Worm (Caenorhabditis elegans) whole organism, L2 larva: ENCODE data around the gene hlh-4.
A peak's percentile ranks its signal among the peaks of the same experiment; 100 is the strongest.

Experiments
- C34F6.9 ChIP-seq: fragments of 150-350 bp; optimal IDR thresholded peaks from 2 replicates; lab custom pipeline; 2014; ENCODE audit warnings: missing biosample characterization, missing genetic modification characterization
- F13H6.1 ChIP-seq: sonication (generic microtip); optimal IDR thresholded peaks from 2 replicates; lab custom pipeline; 2016; ENCODE audit warnings: missing genetic modification characterization, missing compliant biosample characterization
- R02D3.7 ChIP-seq: fragments of 150-350 bp; optimal IDR thresholded peaks from 2 replicates; lab custom pipeline; 2014; ENCODE audit warnings: missing biosample characterization, missing genetic modification characterization
- Y55F3AM.14 ChIP-seq: fragments of 200-800 bp; sonication (Bioruptor generic); optimal IDR thresholded peaks from 2 replicates; lab custom pipeline; 2018; ENCODE audit warnings: mild to moderate bottlenecking, missing genetic modification characterization, missing compliant biosample characterization
- alr-1 ChIP-seq: fragments of 150-350 bp; optimal IDR thresholded peaks from 2 replicates; lab custom pipeline; 2014; ENCODE audit warnings: missing biosample characterization, missing genetic modification characterization
- aly-2 ChIP-seq: fragments of 150-350 bp; optimal IDR thresholded peaks from 2 replicates; lab custom pipeline; 2014; ENCODE audit warnings: missing biosample characterization, missing genetic modification characterization
- ama-1 ChIP-seq: fragments of 150-350 bp; optimal IDR thresholded peaks from 2 replicates; lab custom pipeline; 2018; ENCODE audit warnings: inconsistent platforms
- ceh-16 ChIP-seq: fragments of 150-350 bp; optimal IDR thresholded peaks from 2 replicates; lab custom pipeline; 2014; ENCODE audit warnings: missing biosample characterization, missing genetic modification characterization
- ceh-82 ChIP-seq: fragments of 150-350 bp; optimal IDR thresholded peaks from 2 replicates; lab custom pipeline; 2014; ENCODE audit warnings: missing biosample characterization, missing genetic modification characterization
- crh-2 ChIP-seq: sonication (generic microtip); optimal IDR thresholded peaks from 2 replicates; lab custom pipeline; 2017; ENCODE audit warnings: missing biosample characterization, missing genetic modification characterization
- dmd-4 ChIP-seq: sonication (generic microtip); optimal IDR thresholded peaks from 2 replicates; lab custom pipeline; 2017; ENCODE audit warnings: missing biosample characterization, missing genetic modification characterization
- elt-1 ChIP-seq: fragments of 150-350 bp; optimal IDR thresholded peaks from 2 replicates; lab custom pipeline; 2014; ENCODE audit warnings: missing biosample characterization, missing genetic modification characterization
- fos-1 ChIP-seq: fragments of 150-350 bp; optimal IDR thresholded peaks from 2 replicates; lab custom pipeline; 2014; ENCODE audit warnings: missing biosample characterization, missing genetic modification characterization
- gmeb-1 ChIP-seq: fragments of 150-350 bp; optimal IDR thresholded peaks from 2 replicates; lab custom pipeline; 2014; ENCODE audit warnings: missing biosample characterization, missing genetic modification characterization
- lin-11 ChIP-seq: fragments of 150-350 bp; sonication (generic microtip); optimal IDR thresholded peaks from 2 replicates; lab custom pipeline; 2014; ENCODE audit warnings: missing biosample characterization, missing genetic modification characterization, inconsistent platforms, mixed read lengths
- lin-13 ChIP-seq: fragments of 150-350 bp; optimal IDR thresholded peaks from 2 replicates; lab custom pipeline; 2014; ENCODE audit warnings: missing biosample characterization, missing genetic modification reagents, missing genetic modification characterization
- lin-39 ChIP-seq: fragments of 150-350 bp; optimal IDR thresholded peaks from 2 replicates; lab custom pipeline; 2014; ENCODE audit warnings: missing biosample characterization, missing genetic modification reagents, missing genetic modification characterization
- lsy-2 ChIP-seq, 2 experiments: fragments of 150-350 bp in 1 of 2; sonication (generic microtip) in 1 of 2; optimal IDR thresholded peaks; 2 replicates each; lab custom pipeline; 2014 to 2017; ENCODE audit warnings: missing biosample characterization in 2 of 2, missing genetic modification characterization in 2 of 2
- mab-5 ChIP-seq: fragments of 150-350 bp; optimal IDR thresholded peaks from 2 replicates; lab custom pipeline; 2014; ENCODE audit warnings: missing biosample characterization, missing genetic modification characterization
- mbf-1 ChIP-seq: sonication (generic microtip); optimal IDR thresholded peaks from 2 replicates; lab custom pipeline; 2017; ENCODE audit warnings: missing biosample characterization, missing genetic modification characterization
- mdl-1 ChIP-seq, 2 experiments: fragments of 150-350 bp in 1 of 2; sonication (generic microtip) in 1 of 2; optimal IDR thresholded peaks; 2 replicates each; lab custom pipeline; 2017; ENCODE audit warnings: missing biosample characterization in 2 of 2, missing genetic modification characterization in 2 of 2
- nhr-11 ChIP-seq: fragments of 150-350 bp; optimal IDR thresholded peaks from 2 replicates; lab custom pipeline; 2014; ENCODE audit warnings: missing biosample characterization, missing genetic modification characterization
- nhr-12 ChIP-seq: fragments of 150-350 bp; optimal IDR thresholded peaks from 2 replicates; lab custom pipeline; 2014; ENCODE audit warnings: missing biosample characterization, missing genetic modification characterization
- nhr-129 ChIP-seq: fragments of 150-350 bp; optimal IDR thresholded peaks from 2 replicates; lab custom pipeline; 2014; ENCODE audit warnings: missing biosample characterization, missing genetic modification characterization
- nhr-21 ChIP-seq: fragments of 150-350 bp; optimal IDR thresholded peaks from 2 replicates; lab custom pipeline; 2014; ENCODE audit warnings: missing biosample characterization, missing genetic modification characterization
- nhr-23 ChIP-seq: fragments of 150-350 bp; optimal IDR thresholded peaks from 2 replicates; lab custom pipeline; 2014; ENCODE audit warnings: missing biosample characterization, missing genetic modification reagents, missing genetic modification characterization
- nhr-237 ChIP-seq: fragments of 150-350 bp; optimal IDR thresholded peaks from 2 replicates; lab custom pipeline; 2014; ENCODE audit warnings: missing biosample characterization, missing genetic modification characterization
- nhr-77 ChIP-seq: fragments of 150-350 bp; optimal IDR thresholded peaks from 2 replicates; lab custom pipeline; 2014; ENCODE audit warnings: missing biosample characterization, missing genetic modification characterization
- peb-1 ChIP-seq: fragments of 150-350 bp; optimal IDR thresholded peaks from 2 replicates; lab custom pipeline; 2014; ENCODE audit warnings: missing biosample characterization, missing genetic modification characterization
- sem-4 ChIP-seq: fragments of 150-350 bp; optimal IDR thresholded peaks from 2 replicates; lab custom pipeline; 2014; ENCODE audit warnings: missing biosample characterization, missing genetic modification reagents, missing genetic modification characterization
- sma-3 ChIP-seq: sonication (generic microtip); optimal IDR thresholded peaks from 2 replicates; lab custom pipeline; 2016; ENCODE audit warnings: missing genetic modification reagents, missing genetic modification characterization, missing compliant biosample characterization
- sma-9 ChIP-seq, 2 experiments: fragments of 150-350 bp in 1 of 2; sonication (generic microtip) in 1 of 2; optimal IDR thresholded peaks; 2 replicates each; lab custom pipeline; 2014 to 2016; ENCODE audit warnings: missing genetic modification characterization in 2 of 2, mild to moderate bottlenecking in 1 of 2, missing biosample characterization in 1 of 2, missing compliant biosample characterization in 1 of 2, missing genetic modification reagents in 1 of 2, moderate library complexity in 1 of 2
- unc-39 ChIP-seq: fragments of 150-350 bp; optimal IDR thresholded peaks from 2 replicates; lab custom pipeline; 2014; ENCODE audit warnings: missing biosample characterization, missing genetic modification characterization
- unc-55 ChIP-seq: fragments of 150-350 bp; sonication (generic microtip); optimal IDR thresholded peaks from 3 replicates; lab custom pipeline; 2014; ENCODE audit warnings: missing biosample characterization, missing genetic modification reagents, missing genetic modification characterization
- zag-1 ChIP-seq: fragments of 150-350 bp; optimal IDR thresholded peaks from 2 replicates; lab custom pipeline; 2014; ENCODE audit warnings: missing biosample characterization, missing genetic modification characterization
- ztf-1 ChIP-seq: fragments of 200-800 bp; sonication (Bioruptor generic); conservative IDR thresholded peaks from 2 replicates; pipeline ENCODE4 v1.3.6; 2022; ENCODE audit warnings: missing genetic modification characterization, missing compliant biosample characterization
- ztf-4 ChIP-seq: fragments of 150-350 bp; optimal IDR thresholded peaks from 2 replicates; lab custom pipeline; 2014; ENCODE audit warnings: missing biosample characterization, missing genetic modification characterization

hlh-4 gene

DNA sequence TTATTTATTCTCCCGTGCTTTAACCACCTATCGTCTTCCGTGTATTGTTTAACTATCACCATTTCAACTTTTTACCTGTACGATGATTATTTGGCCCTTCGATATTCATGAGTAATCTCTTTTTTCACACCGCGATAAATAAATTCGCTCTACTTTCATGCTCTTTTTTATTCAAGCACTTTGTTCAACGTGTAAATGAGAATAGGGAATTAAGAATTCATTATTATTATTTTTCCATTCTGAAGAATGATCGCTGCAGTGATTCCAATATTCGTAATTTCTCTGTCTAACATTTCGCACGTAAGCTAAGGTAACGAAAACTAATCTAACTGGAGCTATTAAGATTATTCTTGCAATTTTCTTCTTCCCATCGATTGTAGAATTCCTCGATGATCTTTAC lies 9.8 kb upstream of the hlh-4 start, which contains the start of gene T05G5.4:
Gene T05G5.4, plus strand, starts transcription at position 241 of the 400 bp plus-strand sequence.
- no peak for TF ChIP-seq nhr-23 (tag; lab: Kevin White, UChicago)

DNA sequence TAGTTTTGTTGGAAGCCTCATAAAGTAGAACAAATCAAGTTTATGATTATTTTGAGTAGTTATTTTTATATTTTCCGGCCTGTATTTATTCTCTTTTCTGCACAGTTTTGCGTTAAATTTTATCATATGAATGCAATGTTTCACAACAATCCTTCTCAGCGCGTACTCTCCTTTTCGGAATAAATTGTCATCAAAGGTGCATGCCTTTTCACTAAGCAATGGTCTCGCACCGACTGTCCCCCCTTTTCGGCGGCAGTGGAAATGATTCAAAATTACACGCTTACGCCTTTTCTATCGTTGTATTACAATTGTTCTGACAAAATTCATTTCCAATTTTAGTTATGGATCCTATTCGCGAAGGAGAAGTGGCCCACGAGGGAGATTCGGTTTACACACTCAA lies 8.3 kb upstream of the hlh-4 start, which contains the start of the genes iff-1 and cdk-1:
Gene iff-1, minus strand, starts transcription at position 61 of the 400 bp plus-strand sequence.
Gene cdk-1, plus strand, starts transcription at position 340 of the 400 bp plus-strand sequence.
- TF ChIP-seq alr-1 (tag; lab: Kevin White, UChicago) (no peak), nhr-12 (tag; lab: Kevin White, UChicago) (no peak), lin-13 (peak; percentile 0), unc-55 (GFP tag; lab: Kevin White, UChicago) (peak; percentile 77), fos-1 (tag; lab: Kevin White, UChicago) (peak; percentile 25), lsy-2 (tag; optimal IDR thresholded peaks at IDR 0.05; lab: Kevin White, UChicago) (peak in 1 of 2 experiments; percentile 66), ceh-16 (tag; lab: Kevin White, UChicago) (no peak), ama-1 (lab: Kevin White, UChicago) (no peak), nhr-11 (tag; lab: Kevin White, UChicago) (no peak), nhr-129 (peak; percentile 78), mab-5 (tag; lab: Kevin White, UChicago) (no peak), gmeb-1 (peak; percentile 83), C34F6.9 (tag; lab: Kevin White, UChicago) (peak; percentile 32)

DNA sequence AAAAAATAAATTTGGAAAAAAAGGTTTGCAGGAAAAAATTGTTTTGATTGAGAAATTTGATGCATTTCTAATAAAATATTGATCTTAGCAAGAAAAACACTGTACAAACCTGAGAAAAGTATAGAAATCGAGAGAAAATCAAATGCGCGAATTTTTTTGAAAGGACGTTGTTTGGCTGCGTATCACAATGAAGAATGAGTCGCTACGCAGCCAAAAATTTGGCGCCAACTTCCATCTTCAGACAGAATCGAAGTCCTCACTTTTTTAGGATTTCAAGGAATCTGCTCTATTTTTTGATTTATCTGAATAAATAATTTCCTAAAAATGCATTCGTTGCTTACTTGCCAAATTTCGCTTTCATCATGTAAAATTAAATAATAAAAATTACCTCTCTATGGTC lies 7.8 kb upstream of the hlh-4 start:
- TF ChIP-seq nhr-23 (tag; lab: Kevin White, UChicago) = no peak
- TF ChIP-seq R02D3.7 (tag; lab: Kevin White, UChicago) = no peak
- no peak for TF ChIP-seq mbf-1
- TF ChIP-seq nhr-77 = no peak
- TF ChIP-seq elt-1 = no peak
- TF ChIP-seq zag-1 (tag; lab: Kevin White, UChicago) = no peak
- no peak for TF ChIP-seq alr-1 (tag; lab: Kevin White, UChicago)
- no peak for TF ChIP-seq nhr-12 (tag; lab: Kevin White, UChicago)
- TF ChIP-seq dmd-4 (tag; lab: Kevin White, UChicago) = no peak
- no peak for TF ChIP-seq nhr-21 (tag; lab: Kevin White, UChicago)
- no peak for TF ChIP-seq gmeb-1
- no peak for TF ChIP-seq crh-2 (tag; lab: Kevin White, UChicago)
- no peak for TF ChIP-seq mdl-1 (tag; optimal IDR thresholded peaks at IDR 0.05; lab: Kevin White, UChicago)

DNA sequence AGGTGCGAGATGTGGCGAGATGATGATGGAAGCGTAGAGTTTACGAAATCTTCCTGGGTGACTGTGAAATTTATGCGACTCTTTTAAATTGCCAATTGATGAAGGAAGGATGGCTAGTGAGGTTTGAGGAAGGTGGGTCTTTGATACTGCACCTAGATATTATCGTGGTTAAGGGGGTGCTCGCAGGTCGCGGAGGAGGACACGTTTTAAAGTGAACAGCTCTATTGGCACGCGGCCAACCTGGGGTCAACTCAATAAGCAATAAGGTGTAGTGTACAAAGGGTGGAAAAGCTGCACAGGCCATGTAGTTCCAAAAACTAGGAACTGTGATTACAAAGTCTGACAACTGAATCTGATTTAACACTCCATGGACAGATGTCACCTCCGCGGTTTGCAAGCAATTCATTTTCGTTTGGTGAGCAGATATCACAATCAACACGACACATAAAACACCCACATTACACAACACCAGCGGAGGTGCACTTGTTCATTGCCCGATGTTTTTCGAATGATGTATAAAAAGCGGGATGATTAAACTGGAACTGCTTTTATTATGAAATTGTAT lies 6.6 kb upstream of the hlh-4 start:
- TF ChIP-seq alr-1 (tag; lab: Kevin White, UChicago) (no peak), lin-13 (no peak), sma-9 (GFP tag; optimal IDR thresholded peaks at IDR 0.05; lab: Kevin White, UChicago) (no peak), sma-9 (tag; optimal IDR thresholded peaks at IDR 0.05; lab: Kevin White, UChicago) (no peak), aly-2 (tag; lab: Kevin White, UChicago) (no peak), unc-39 (no peak)

DNA sequence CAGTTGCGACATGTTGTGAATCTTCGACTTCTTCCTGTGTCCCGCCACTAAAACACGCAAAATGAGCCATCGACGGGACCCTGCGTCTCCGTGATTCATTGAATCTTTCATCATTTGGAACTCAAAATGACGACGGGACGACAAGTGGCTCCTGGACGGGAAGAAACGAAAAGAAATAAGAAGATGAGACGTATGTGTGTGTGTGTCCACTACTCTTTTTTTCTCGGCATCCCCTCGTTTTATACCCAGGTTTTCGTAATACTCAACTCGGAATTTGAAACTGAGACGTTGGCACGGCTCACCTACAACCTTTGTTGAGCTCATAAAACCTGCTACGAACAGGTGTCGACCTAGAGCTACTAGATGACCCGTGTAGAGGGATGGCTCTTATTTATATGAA lies 5.7 kb upstream of the hlh-4 start:
- TF ChIP-seq lsy-2 (tag; optimal IDR thresholded peaks at IDR 0.05; lab: Kevin White, UChicago) (peak in 1 of 2 experiments; percentile 16), fos-1 (tag; lab: Kevin White, UChicago) (no peak), gmeb-1 (no peak), C34F6.9 (tag; lab: Kevin White, UChicago) (peak; percentile 41), sma-9 (GFP tag; optimal IDR thresholded peaks at IDR 0.05; lab: Kevin White, UChicago) (peak; percentile 10), sma-9 (tag; optimal IDR thresholded peaks at IDR 0.05; lab: Kevin White, UChicago) (no peak), Y55F3AM.14 (GFP tag; lab: Kevin White, UChicago) (no peak), ceh-16 (tag; lab: Kevin White, UChicago) (no peak), mdl-1 (tag; optimal IDR thresholded peaks at IDR 0.05; lab: Kevin White, UChicago) (no peak), nhr-237 (tag; lab: Kevin White, UChicago) (no peak), F13H6.1 (peak; percentile 72), nhr-129 (peak; percentile 59)

DNA sequence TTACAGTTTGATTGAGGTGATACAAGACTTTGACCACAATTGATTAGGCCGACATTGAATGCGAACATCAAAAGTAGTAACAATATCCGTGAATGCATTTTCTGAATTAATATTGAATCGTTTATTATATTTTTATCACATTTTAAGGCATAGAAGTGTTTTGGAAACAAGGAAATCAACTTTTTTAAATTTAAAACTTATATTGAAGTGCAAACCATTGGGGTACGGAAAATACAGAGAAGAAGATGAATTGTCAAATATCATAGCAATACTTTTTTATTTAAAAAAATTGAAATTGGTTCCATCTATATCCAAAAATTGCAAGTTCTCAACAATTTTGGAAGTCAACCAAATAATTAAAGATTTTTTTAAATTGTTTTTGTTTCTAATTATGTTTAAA lies 4.4 kb upstream of the hlh-4 start, which contains the start of gene T05G5.1:
Gene T05G5.1, minus strand, starts transcription at position 101 of the 400 bp plus-strand sequence.
- no peak for TF ChIP-seq unc-55 (GFP tag; lab: Kevin White, UChicago)
- no peak for TF ChIP-seq lin-39 (tag; lab: Kevin White, UChicago)
- no peak for TF ChIP-seq ceh-82 (tag; lab: Kevin White, UChicago)
- no peak for TF ChIP-seq dmd-4 (tag; lab: Kevin White, UChicago)
- TF ChIP-seq sem-4 = no peak
- no peak for TF ChIP-seq zag-1 (tag; lab: Kevin White, UChicago)
- TF ChIP-seq ztf-1 (GFP tag; lab: Robert Waterston, UW) = no peak
- no peak for TF ChIP-seq gmeb-1
- no peak for TF ChIP-seq C34F6.9 (tag; lab: Kevin White, UChicago)
- TF ChIP-seq nhr-77 = no peak
- no peak for TF ChIP-seq peb-1 (tag; lab: Kevin White, UChicago)
- no peak for TF ChIP-seq lin-11 (tag; lab: Kevin White, UChicago)
- TF ChIP-seq sma-3 (GFP tag; lab: Kevin White, UChicago) = no peak
- no peak for TF ChIP-seq nhr-23 (tag; lab: Kevin White, UChicago)
- TF ChIP-seq alr-1 (tag; lab: Kevin White, UChicago) = no peak
- TF ChIP-seq ztf-4 = no peak
